Worm (Caenorhabditis elegans): ENCODE data around the gene nhr-223.

DNA sequence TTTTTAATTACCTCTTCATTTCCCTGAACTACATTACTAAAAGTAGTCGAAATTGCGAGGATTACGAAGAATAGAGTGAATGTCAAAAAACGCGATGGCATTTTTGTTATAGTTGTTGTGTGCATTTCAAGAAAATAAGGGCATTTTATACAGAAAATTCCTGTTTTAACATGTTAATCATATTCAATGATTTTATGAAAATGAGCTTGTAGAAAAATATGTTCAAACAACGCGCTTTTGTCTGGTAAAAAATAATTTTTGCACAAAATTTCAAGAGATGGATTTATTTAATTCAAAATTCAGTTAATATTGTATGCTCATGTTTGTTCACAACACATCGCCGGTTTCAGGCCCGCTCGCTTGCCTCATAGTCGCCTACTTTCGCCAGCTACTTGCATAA lies 1.9 kb downstream of the nhr-223 start, which contains the start of gene T26E4.10:
- TF ChIP-seq T22C8.4 (GFP tag; IDR thresholded peaks at IDR 0.05): no peak
- no peak for TF ChIP-seq flt-1 (GFP tag; IDR thresholded peaks at IDR 0.05)
- TF ChIP-seq ref-1 (GFP tag; conservative IDR thresholded peaks at IDR 0.05): no peak
- TF ChIP-seq ztf-23 (GFP tag; IDR thresholded peaks at IDR 0.05): no peak
- no peak for TF ChIP-seq tab-1 (GFP tag; IDR thresholded peaks at IDR 0.05)
